Worm (Caenorhabditis elegans): ENCODE results near the gene memi-2.

Gene memi-2

DNA sequence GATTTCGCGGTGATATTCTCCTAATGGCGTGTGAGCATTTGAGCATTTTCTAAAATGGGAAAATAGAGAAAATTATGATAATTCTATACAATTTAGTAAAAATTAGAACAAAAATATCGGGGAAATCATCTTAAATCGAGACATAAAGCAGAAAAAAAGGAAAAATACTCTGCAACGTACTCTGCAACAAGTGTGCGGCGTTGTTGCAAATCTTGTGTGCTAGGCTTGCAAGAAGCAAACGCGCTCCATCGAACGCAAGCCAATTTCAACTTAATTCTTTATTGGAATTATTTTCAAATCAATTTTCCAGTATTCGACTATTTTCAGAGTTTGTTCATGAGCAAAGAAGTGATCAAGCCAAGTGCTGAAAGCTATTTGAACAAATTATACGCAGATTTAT, 14.3 kb downstream of the memi-2 start, which contains the start of the genes Y62E10A.20, Y62E10A.23 and mdt-9:
Gene Y62E10A.20, minus strand, starts transcription at position 49 of the 400 bp plus-strand sequence.
Gene Y62E10A.23, plus strand, starts transcription at position 282 of the 400 bp plus-strand sequence.
Gene mdt-9, plus strand, starts transcription at position 338 of the 400 bp plus-strand sequence.
- no peak for TF ChIP-seq Y79H2A.3 (GFP tag; conservative IDR thresholded peaks at IDR 0.05)
- TF ChIP-seq sdz-38 (tag; optimal IDR thresholded peaks at IDR 0.05), result no peak
- no peak for TF ChIP-seq bed-2 (GFP tag; IDR thresholded peaks at IDR 0.05)
- no peak for TF ChIP-seq hmg-1.2 (GFP tag; IDR thresholded peaks at IDR 0.05)
- no peak for TF ChIP-seq F37B4.10 (GFP tag; IDR thresholded peaks at IDR 0.05)
- peak; percentile 46 for TF ChIP-seq F33H1.4 (GFP tag; IDR thresholded peaks at IDR 0.05)
- no peak for TF ChIP-seq cebp-1 (GFP tag; IDR thresholded peaks at IDR 0.05)
- TF ChIP-seq cebp-1 (tag; optimal IDR thresholded peaks at IDR 0.05), result peak; percentile 45
- TF ChIP-seq lsl-1 (GFP tag; optimal IDR thresholded peaks at IDR 0.05), result peak; percentile 41
- no peak for TF ChIP-seq ztf-3 (GFP tag; optimal IDR thresholded peaks at IDR 0.05)
- TF ChIP-seq mxl-1 (tag; optimal IDR thresholded peaks at IDR 0.05), result no peak
- TF ChIP-seq snpc-1.3 (tag; optimal IDR thresholded peaks at IDR 0.05; ENCODE audit: insufficient read depth), result peak; percentile 45
- TF ChIP-seq unc-130 (GFP tag; optimal IDR thresholded peaks at IDR 0.05), result peak; percentile 50
- no peak for TF ChIP-seq hlh-12 (tag; optimal IDR thresholded peaks at IDR 0.05)
- no peak for TF ChIP-seq ztf-25 (GFP tag; IDR thresholded peaks at IDR 0.05)
- no peak for TF ChIP-seq ets-4 (GFP tag; optimal IDR thresholded peaks at IDR 0.05)
- TF ChIP-seq tbx-9 (tag; optimal IDR thresholded peaks at IDR 0.05; ENCODE audit: borderline replicate concordance), result no peak
- TF ChIP-seq mes-4 (tag; optimal IDR thresholded peaks at IDR 0.05), result no peak
- no peak for TF ChIP-seq B0336.3 (GFP tag; IDR thresholded peaks at IDR 0.05)
- peak; percentile 25 for TF ChIP-seq ceh-27 (GFP tag; optimal IDR thresholded peaks at IDR 0.05)
- peak; percentile 59 for TF ChIP-seq dox-1 (GFP tag; IDR thresholded peaks at IDR 0.05)
- peak; percentile 17 for TF ChIP-seq ZK185.1 (tag; optimal IDR thresholded peaks at IDR 0.05; ENCODE audit: poor library complexity, severe bottlenecking)
- TF ChIP-seq F10E7.11 (tag; optimal IDR thresholded peaks at IDR 0.05), result no peak
- TF ChIP-seq cebp-2 (GFP tag; IDR thresholded peaks at IDR 0.05), result no peak
- TF ChIP-seq attf-5 (GFP tag; optimal IDR thresholded peaks at IDR 0.05), result peak; percentile 74
- no peak for TF ChIP-seq rcor-1 (GFP tag; IDR thresholded peaks at IDR 0.05)
- no peak for TF ChIP-seq B0019.2 (GFP tag; conservative IDR thresholded peaks at IDR 0.05)
- peak; percentile 41 for TF ChIP-seq F23B12.7 (tag; optimal IDR thresholded peaks at IDR 0.05; ENCODE audit: insufficient read depth)
- TF ChIP-seq Y95B8A.8 (GFP tag; IDR thresholded peaks at IDR 0.05), result no peak
- TF ChIP-seq K12H6.12 (tag; optimal IDR thresholded peaks at IDR 0.05), result no peak
- TF ChIP-seq lin-40 (tag; optimal IDR thresholded peaks at IDR 0.05), result peak; percentile 47
- TF ChIP-seq nhr-90 (tag; optimal IDR thresholded peaks at IDR 0.05), result no peak
- no peak for TF ChIP-seq madf-8 (GFP tag; conservative IDR thresholded peaks at IDR 0.05)
- TF ChIP-seq ztf-22 (GFP tag; optimal IDR thresholded peaks at IDR 0.05), result no peak
- no peak for TF ChIP-seq athp-1 (tag; optimal IDR thresholded peaks at IDR 0.05)
- TF ChIP-seq bed-1 (GFP tag; IDR thresholded peaks at IDR 0.05), result no peak
- TF ChIP-seq F52B5.7 (tag; optimal IDR thresholded peaks at IDR 0.05), result no peak
- TF ChIP-seq ceh-100 (GFP tag; IDR thresholded peaks at IDR 0.05), result peak; percentile 63
- TF ChIP-seq gei-17 (GFP tag; optimal IDR thresholded peaks at IDR 0.05), result no peak
- no peak for TF ChIP-seq nfya-1 (tag; optimal IDR thresholded peaks at IDR 0.05; ENCODE audit: borderline replicate concordance, insufficient read depth)
- TF ChIP-seq egl-18 (GFP tag; IDR thresholded peaks at IDR 0.05), result no peak
- TF ChIP-seq attf-6 (GFP tag; IDR thresholded peaks at IDR 0.05), result peak; percentile 46; the same call in 1 of the 2 replicates
- no peak for TF ChIP-seq tlf-1 (GFP tag; optimal IDR thresholded peaks at IDR 0.05)
- TF ChIP-seq repo-1 (tag; optimal IDR thresholded peaks at IDR 0.05), result no peak
- TF ChIP-seq ztf-6 (GFP tag; IDR thresholded peaks at IDR 0.05), result no peak
- no peak for TF ChIP-seq lir-1 (GFP tag; conservative IDR thresholded peaks at IDR 0.05)
- TF ChIP-seq unc-62 (GFP tag; optimal IDR thresholded peaks at IDR 0.05), result no peak
- TF ChIP-seq snpc-1.1 (tag; optimal IDR thresholded peaks at IDR 0.05; ENCODE audit: insufficient read depth), result peak; percentile 61
- TF ChIP-seq Y53F4B.3 (GFP tag; IDR thresholded peaks at IDR 0.05), result no peak

Measured in whole organism, young adult.